Worm (Caenorhabditis elegans) whole organism, early embryonic: Measurements from ENCODE around the gene ZK185.3.

Experiments used
- B0310.2 ChIP-seq: sonication (generic microtip); optimal IDR thresholded peaks from 2 replicates; lab custom pipeline; 2016; ENCODE audit warnings: mild to moderate bottlenecking, missing genetic modification characterization, missing compliant biosample characterization
- F13C5.2 ChIP-seq: sonication (generic microtip); optimal IDR thresholded peaks from 2 replicates; lab custom pipeline; 2017; ENCODE audit warnings: mild to moderate bottlenecking, missing genetic modification characterization, inconsistent platforms, missing compliant biosample characterization
- ama-1 ChIP-seq: fragments of 150-350 bp; optimal IDR thresholded peaks from 2 replicates; lab custom pipeline; 2014
- ceh-36 ChIP-seq: sonication (generic microtip); optimal IDR thresholded peaks from 2 replicates; lab custom pipeline; 2016; ENCODE audit warnings: missing genetic modification characterization, inconsistent platforms, missing compliant biosample characterization
- flt-1 ChIP-seq: fragments of 200-800 bp; sonication (Bioruptor generic); IDR thresholded peaks from 2 replicates; pipeline ENCODE4 v1.3.6; 2022; ENCODE audit warnings: missing genetic modification characterization, missing compliant biosample characterization
- hmbx-1 ChIP-seq: sonication (generic microtip); optimal IDR thresholded peaks from 2 replicates; lab custom pipeline; 2016; ENCODE audit warnings: mild to moderate bottlenecking, missing genetic modification characterization, missing compliant biosample characterization
- scrt-1 ChIP-seq: fragments of 200-800 bp; sonication (Bioruptor generic); IDR thresholded peaks from 2 replicates; pipeline ENCODE4 v1.3.6; 2022; ENCODE audit warnings: missing genetic modification characterization, missing compliant biosample characterization
- sea-1 ChIP-seq: fragments of 200-800 bp; sonication (Bioruptor generic); conservative IDR thresholded peaks from 2 replicates; pipeline ENCODE4 v1.3.6; 2022; ENCODE audit warnings: missing genetic modification characterization, missing compliant biosample characterization
- tbx-11 ChIP-seq: fragments of 200-800 bp; sonication (Bioruptor generic); IDR thresholded peaks from 2 replicates; pipeline ENCODE4 v1.3.6; 2022; ENCODE audit warnings: missing genetic modification characterization, missing compliant biosample characterization
- tbx-37 ChIP-seq: fragments of 200-800 bp; sonication (Bioruptor generic); conservative IDR thresholded peaks from 2 replicates; pipeline ENCODE4 v1.3.6; 2022; ENCODE audit warnings: missing genetic modification reagents, missing genetic modification characterization, missing compliant biosample characterization

DNA sequence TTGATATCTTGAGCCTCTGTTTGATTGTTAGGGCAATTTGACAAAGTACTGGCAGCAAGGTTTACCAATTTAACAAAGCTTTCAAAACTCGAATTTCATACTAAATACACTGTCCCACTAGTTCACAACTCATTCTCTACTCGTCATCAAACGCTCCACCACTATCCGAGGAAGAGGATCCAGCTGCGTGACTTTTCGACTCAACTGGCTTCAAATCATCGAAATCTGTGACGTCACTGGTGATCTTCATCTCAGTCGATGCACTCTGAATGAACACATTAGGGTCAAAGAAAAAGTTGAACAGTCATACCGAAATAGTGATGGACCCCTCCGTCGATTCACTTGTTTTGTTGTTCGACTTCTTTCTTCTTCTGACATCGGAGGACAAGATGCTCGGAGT is 35.6 kb upstream of the ZK185.3 start:
- TF ChIP-seq F13C5.2 (tag; lab: Kevin White, UChicago): no peak
- TF ChIP-seq ama-1 (lab: Kevin White, UChicago): no peak
- no peak for TF ChIP-seq flt-1
- TF ChIP-seq tbx-37: no peak
- TF ChIP-seq scrt-1 (GFP tag; lab: Robert Waterston, UW): no peak
- TF ChIP-seq tbx-11 (GFP tag; lab: Robert Waterston, UW): no peak
- no peak for TF ChIP-seq B0310.2 (tag; lab: Kevin White, UChicago)
- no peak for TF ChIP-seq sea-1 (GFP tag; lab: Robert Waterston, UW)
- TF ChIP-seq hmbx-1 (tag; lab: Kevin White, UChicago): no peak
- TF ChIP-seq ceh-36 (tag; lab: Kevin White, UChicago): no peak
